Worm (Caenorhabditis elegans) whole organism, L1 larva: Measurements from ENCODE around the gene try-10.
A peak's percentile ranks its signal among the peaks of the same experiment; 100 is the strongest.

Experiments
- lin-39 ChIP-seq: fragments of 150-350 bp; optimal IDR thresholded peaks from 2 replicates; lab custom pipeline; 2014; ENCODE audit warnings: missing biosample characterization, missing genetic modification reagents, missing genetic modification characterization
- nhr-237 ChIP-seq: fragments of 150-350 bp; optimal IDR thresholded peaks from 2 replicates; lab custom pipeline; 2014; ENCODE audit warnings: missing biosample characterization, missing genetic modification characterization
- nhr-28 ChIP-seq: fragments of 150-350 bp; optimal IDR thresholded peaks from 2 replicates; lab custom pipeline; 2014; ENCODE audit warnings: missing biosample characterization, missing genetic modification characterization
- pax-3 ChIP-seq: fragments of 200-800 bp; sonication (Bioruptor generic); optimal IDR thresholded peaks from 2 replicates; lab custom pipeline; 2018; ENCODE audit warnings: mild to moderate bottlenecking, missing genetic modification characterization, moderate library complexity, missing compliant biosample characterization
- pqm-1 ChIP-seq: sonication (generic microtip); optimal IDR thresholded peaks from 3 replicates; lab custom pipeline; 2017; ENCODE audit warnings: missing biosample characterization, missing genetic modification characterization
- rnt-1 ChIP-seq: sonication (generic microtip); optimal IDR thresholded peaks from 2 replicates; lab custom pipeline; 2016; ENCODE audit warnings: mild to moderate bottlenecking, missing genetic modification characterization, moderate library complexity, missing compliant biosample characterization
- snpc-4 ChIP-seq: fragments of 150-350 bp; optimal IDR thresholded peaks from 2 replicates; lab custom pipeline; 2014; ENCODE audit warnings: missing biosample characterization, missing genetic modification characterization
- unc-30 ChIP-seq: sonication (generic microtip); optimal IDR thresholded peaks from 2 replicates; lab custom pipeline; 2017; ENCODE audit warnings: missing biosample characterization, missing genetic modification characterization
- unc-62 ChIP-seq: fragments of 150-350 bp; optimal IDR thresholded peaks from 2 replicates; lab custom pipeline; 2014; ENCODE audit warnings: missing biosample characterization, missing genetic modification reagents, missing genetic modification characterization

DNA sequence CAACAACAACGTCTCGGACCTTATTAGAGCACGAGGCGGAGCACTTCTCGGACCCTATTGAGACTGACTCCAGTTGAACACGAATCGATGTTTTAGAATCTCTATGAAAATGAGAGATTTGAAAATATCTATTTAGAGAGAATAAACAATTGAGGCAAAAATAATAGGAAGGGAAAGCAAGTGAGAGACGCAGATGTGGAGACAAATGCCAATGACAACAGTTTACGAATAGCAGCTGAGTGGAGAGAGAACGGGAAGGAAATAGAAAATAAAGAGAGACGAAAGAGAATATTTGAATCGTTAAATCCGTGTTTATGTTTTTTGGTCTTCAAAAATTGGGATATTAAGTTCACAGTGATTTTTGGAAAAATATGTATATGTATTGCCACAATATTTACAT lies 3.2 kb downstream of the try-10 start:
- no peak for TF ChIP-seq nhr-28 (tag; lab: Kevin White, UChicago)
- no peak for TF ChIP-seq unc-30
- TF ChIP-seq nhr-237 (tag; lab: Kevin White, UChicago) = no peak
- TF ChIP-seq pqm-1 (tag; lab: Kevin White, UChicago) = no peak
- no peak for TF ChIP-seq pax-3 (tag; lab: Kevin White, UChicago)
- peak; percentile 22 for TF ChIP-seq rnt-1
- no peak for TF ChIP-seq unc-62
- peak; percentile 19 for TF ChIP-seq snpc-4
- TF ChIP-seq lin-39 (tag; lab: Kevin White, UChicago) = no peak
